Fruit fly (Drosophila melanogaster) whole organism, embryonic: Measurements from ENCODE around the gene CG2540.

Source experiments
- Aef1 ChIP-seq: fragments of 200-800 bp; sonication (Bioruptor generic); IDR thresholded peaks from 3 replicates; pipeline ENCODE4 v1.3.6; 2022; ENCODE audit warnings: missing biosample characterization, missing genetic modification characterization
- BtbVII ChIP-seq: fragments of 200-800 bp; sonication (Bioruptor generic); optimal IDR thresholded peaks from 3 replicates; lab custom pipeline; 2017; ENCODE audit warnings: missing biosample characterization, mild to moderate bottlenecking, missing genetic modification characterization
- C15 ChIP-seq: fragments of 200-800 bp; sonication (Bioruptor generic); IDR thresholded peaks from 3 replicates; pipeline ENCODE4 v1.3.6; 2022; ENCODE audit warnings: missing biosample characterization, missing genetic modification characterization
- CG10209 ChIP-seq: fragments of 200-800 bp; sonication (Bioruptor generic); optimal IDR thresholded peaks from 3 replicates; lab custom pipeline; 2017; ENCODE audit warnings: missing biosample characterization, mild to moderate bottlenecking, missing genetic modification characterization, missing genetic modification reagents
- CG10462 ChIP-seq: fragments of 200-800 bp; sonication (Bioruptor generic); optimal IDR thresholded peaks from 2 replicates; lab custom pipeline; 2016; ENCODE audit warnings: missing biosample characterization, missing genetic modification characterization
- CG10543 ChIP-seq: fragments of 200-800 bp; sonication (Bioruptor generic); optimal IDR thresholded peaks from 3 replicates; lab custom pipeline; 2017; ENCODE audit warnings: missing biosample characterization, mild to moderate bottlenecking, missing genetic modification characterization, moderate library complexity
- CG10565 ChIP-seq: fragments of 200-800 bp; sonication (Bioruptor generic); optimal IDR thresholded peaks from 3 replicates; lab custom pipeline; 2016; ENCODE audit warnings: missing biosample characterization, mild to moderate bottlenecking, missing genetic modification characterization
- CG12391 ChIP-seq: fragments of 200-800 bp; sonication (Bioruptor generic); optimal IDR thresholded peaks from 3 replicates; lab custom pipeline; 2018; ENCODE audit warnings: missing biosample characterization, mild to moderate bottlenecking, missing genetic modification characterization, moderate library complexity
- CG14014 ChIP-seq: fragments of 200-800 bp; sonication (Bioruptor generic); IDR thresholded peaks from 2 replicates; pipeline ENCODE4 v1.3.6; 2022; ENCODE audit warnings: missing biosample characterization, missing genetic modification characterization
- CG14860 ChIP-seq: fragments of 200-800 bp; sonication (Bioruptor generic); IDR thresholded peaks from 3 replicates; pipeline ENCODE4 v1.3.6; 2022; ENCODE audit warnings: missing biosample characterization, missing genetic modification characterization; ENCODE audit not compliant: partially characterized antibody
- CG1529 ChIP-seq: fragments of 200-800 bp; sonication (Bioruptor generic); optimal IDR thresholded peaks from 3 replicates; lab custom pipeline; 2018; ENCODE audit warnings: missing biosample characterization, missing genetic modification characterization
- CG4282 ChIP-seq: fragments of 200-800 bp; sonication (Bioruptor generic); optimal IDR thresholded peaks from 2 replicates; lab custom pipeline; 2016; ENCODE audit warnings: missing biosample characterization, missing genetic modification characterization
- CG4328 ChIP-seq: fragments of 200-800 bp; sonication (Bioruptor generic); optimal IDR thresholded peaks from 3 replicates; lab custom pipeline; 2017; ENCODE audit warnings: missing biosample characterization, missing genetic modification reagents, missing genetic modification characterization
- CG4617 ChIP-seq: fragments of 200-800 bp; sonication (Bioruptor generic); optimal IDR thresholded peaks from 3 replicates; lab custom pipeline; 2016; ENCODE audit warnings: missing biosample characterization, missing genetic modification characterization, borderline replicate concordance
- CG4820 ChIP-seq: fragments of 200-800 bp; sonication (Bioruptor generic); optimal IDR thresholded peaks from 3 replicates; lab custom pipeline; 2016; ENCODE audit warnings: missing biosample characterization, missing genetic modification characterization
- CG4854 ChIP-seq: fragments of 200-800 bp; sonication (Bioruptor generic); optimal IDR thresholded peaks from 2 replicates; lab custom pipeline; 2016; ENCODE audit warnings: missing biosample characterization, missing genetic modification characterization, inconsistent platforms
- CG8089 ChIP-seq: fragments of 200-800 bp; sonication (Bioruptor generic); optimal IDR thresholded peaks from 3 replicates; lab custom pipeline; 2016; ENCODE audit warnings: missing biosample characterization, missing genetic modification characterization
- CG8281 ChIP-seq: fragments of 200-800 bp; sonication (Bioruptor generic); optimal IDR thresholded peaks from 2 replicates; lab custom pipeline; 2018; ENCODE audit warnings: missing biosample characterization, mild to moderate bottlenecking, missing genetic modification characterization, moderate library complexity
- CG9797 ChIP-seq: fragments of 200-800 bp; sonication (Bioruptor generic); optimal IDR thresholded peaks from 3 replicates; lab custom pipeline; 2018; ENCODE audit warnings: missing biosample characterization, mild to moderate bottlenecking, missing genetic modification characterization
- CkIIα-i1 ChIP-seq: fragments of 200-800 bp; sonication (Bioruptor generic); IDR thresholded peaks from 2 replicates; pipeline ENCODE4 v1.3.6; 2022; ENCODE audit warnings: missing biosample characterization, missing genetic modification characterization
- D19A ChIP-seq: fragments of 200-800 bp; optimal IDR thresholded peaks from 3 replicates; lab custom pipeline; 2019; ENCODE audit warnings: missing biosample characterization, mild to moderate bottlenecking, missing genetic modification characterization, moderate library complexity
- Elba2 ChIP-seq: fragments of 200-800 bp; sonication (Bioruptor generic); optimal IDR thresholded peaks from 3 replicates; lab custom pipeline; 2016; ENCODE audit warnings: missing biosample characterization, missing genetic modification characterization
- HmgZ ChIP-seq: fragments of 200-800 bp; sonication (Bioruptor generic); optimal IDR thresholded peaks from 2 replicates; lab custom pipeline; 2018; ENCODE audit warnings: missing biosample characterization, mild to moderate bottlenecking, missing genetic modification characterization
- YL-1 ChIP-seq: fragments of 200-800 bp; sonication (Bioruptor generic); optimal IDR thresholded peaks from 3 replicates; lab custom pipeline; 2017; ENCODE audit warnings: missing biosample characterization, mild to moderate bottlenecking, missing genetic modification characterization
- crc ChIP-seq: fragments of 200-800 bp; sonication (Bioruptor generic); optimal IDR thresholded peaks from 2 replicates; lab custom pipeline; 2016; ENCODE audit warnings: missing biosample characterization, missing genetic modification characterization
- dmrt11E ChIP-seq: fragments of 200-800 bp; sonication (Bioruptor generic); optimal IDR thresholded peaks from 3 replicates; lab custom pipeline; 2018; ENCODE audit warnings: missing biosample characterization, mild to moderate bottlenecking, missing genetic modification characterization, moderate library complexity
- en ChIP-seq: fragments of 200-800 bp; sonication (Bioruptor generic); optimal IDR thresholded peaks from 2 replicates; lab custom pipeline; 2016; ENCODE audit warnings: missing biosample characterization, missing genetic modification characterization
- eve ChIP-seq, 2 experiments: fragments of >200 bp; optimal IDR thresholded peaks; 2 replicates each; lab custom pipeline; 2017; ENCODE audit warnings: missing biosample characterization in 2 of 2, missing genetic modification characterization in 2 of 2
- fru ChIP-seq: fragments of >200 bp; optimal IDR thresholded peaks from 2 replicates; lab custom pipeline; 2017
- gsb ChIP-seq: fragments of 200-800 bp; sonication (Bioruptor generic); IDR thresholded peaks from 2 replicates; pipeline ENCODE4 v1.3.6; 2022; ENCODE audit warnings: missing biosample characterization, missing genetic modification characterization
- insv ChIP-seq, 2 experiments: fragments of 200-800 bp; sonication (Bioruptor generic); optimal IDR thresholded peaks; 3 replicates each; lab custom pipeline; 2016 to 2018; ENCODE audit warnings: missing biosample characterization in 2 of 2, missing genetic modification characterization in 2 of 2
- kay ChIP-seq: fragments of 200-800 bp; sonication (Bioruptor generic); optimal IDR thresholded peaks from 2 replicates; lab custom pipeline; 2016; ENCODE audit warnings: missing biosample characterization, missing genetic modification characterization
- luna ChIP-seq: fragments of 200-800 bp; sonication (Bioruptor generic); optimal IDR thresholded peaks from 2 replicates; lab custom pipeline; 2016; ENCODE audit warnings: missing biosample characterization, missing genetic modification characterization
- maf-S ChIP-seq: fragments of 200-800 bp; sonication (Bioruptor generic); optimal IDR thresholded peaks from 2 replicates; lab custom pipeline; 2016; ENCODE audit warnings: missing biosample characterization, missing genetic modification characterization
- mam ChIP-seq: fragments of 200-800 bp; sonication (Bioruptor generic); optimal IDR thresholded peaks from 3 replicates; lab custom pipeline; 2016; ENCODE audit warnings: missing biosample characterization, missing genetic modification characterization
- nerfin-2 ChIP-seq: fragments of 200-800 bp; sonication (Bioruptor generic); IDR thresholded peaks from 2 replicates; pipeline ENCODE4 v1.3.6; 2022; ENCODE audit warnings: missing biosample characterization, missing genetic modification characterization; ENCODE audit not compliant: partially characterized antibody
- otp ChIP-seq: fragments of 200-800 bp; sonication (Bioruptor generic); IDR thresholded peaks from 3 replicates; pipeline ENCODE4, ENCODE4 v1.3.6; 2022; ENCODE audit warnings: missing biosample characterization, missing genetic modification characterization
- pan ChIP-seq, 4 experiments: fragments of >200 bp in 3 of 4; fragments of 200-800 bp in 1 of 4; sonication (Bioruptor generic) in 1 of 4; optimal IDR thresholded peaks in 3 of 4; IDR thresholded peaks in 1 of 4; 2 replicates each; pipeline versions ENCODE4 v1.3.6 to Lab custom; 2017 to 2022; ENCODE audit warnings: missing biosample characterization in 2 of 4, missing genetic modification characterization in 2 of 4, mixed read lengths in 1 of 4
- pnt ChIP-seq: fragments of 200-800 bp; sonication (Bioruptor generic); optimal IDR thresholded peaks from 3 replicates; lab custom pipeline; 2016; ENCODE audit warnings: missing biosample characterization, missing genetic modification characterization
- repo ChIP-seq: fragments of 200-800 bp; sonication (Bioruptor generic); optimal IDR thresholded peaks from 2 replicates; lab custom pipeline; 2016; ENCODE audit warnings: missing biosample characterization, missing genetic modification characterization
- salm ChIP-seq: fragments of 200-800 bp; sonication (Bioruptor generic); optimal IDR thresholded peaks from 2 replicates; lab custom pipeline; 2018; ENCODE audit warnings: missing biosample characterization, mild to moderate bottlenecking, missing genetic modification characterization
- sc ChIP-seq, 3 experiments: fragments of >200 bp in 2 of 3; fragments of 200-800 bp in 1 of 3; sonication (Bioruptor generic) in 1 of 3; optimal IDR thresholded peaks; 2 replicates in 2 of 3; 3 replicates in 1 of 3; lab custom pipeline; 2017; ENCODE audit warnings: mild to moderate bottlenecking in 1 of 3, missing biosample characterization in 1 of 3, missing genetic modification characterization in 1 of 3, missing genetic modification reagents in 1 of 3
- sens-2 ChIP-seq: fragments of 200-800 bp; sonication (Bioruptor generic); IDR thresholded peaks from 2 replicates; pipeline ENCODE4 v1.3.6; 2022; ENCODE audit warnings: missing biosample characterization, missing genetic modification characterization
- sima ChIP-seq: fragments of 200-800 bp; sonication (Bioruptor generic); optimal IDR thresholded peaks from 2 replicates; lab custom pipeline; 2016; ENCODE audit warnings: missing biosample characterization, missing genetic modification characterization
- slou ChIP-seq: fragments of 200-800 bp; sonication (Bioruptor generic); optimal IDR thresholded peaks from 3 replicates; lab custom pipeline; 2016; ENCODE audit warnings: missing biosample characterization, missing genetic modification characterization
- slp2 ChIP-seq: fragments of 200-800 bp; sonication (Bioruptor generic); optimal IDR thresholded peaks from 2 replicates; lab custom pipeline; 2016; ENCODE audit warnings: missing biosample characterization, missing genetic modification characterization
- sug ChIP-seq: fragments of 200-800 bp; optimal IDR thresholded peaks from 2 replicates; lab custom pipeline; 2019; ENCODE audit warnings: missing biosample characterization, mild to moderate bottlenecking, missing genetic modification characterization, moderate library complexity
- tgo ChIP-seq: fragments of 200-800 bp; sonication (Bioruptor generic); IDR thresholded peaks from 3 replicates; pipeline ENCODE4 v1.3.6; 2022; ENCODE audit warnings: missing biosample characterization, missing genetic modification characterization
- tna ChIP-seq: fragments of 200-800 bp; sonication (Bioruptor generic); IDR thresholded peaks from 2 replicates; pipeline ENCODE4 v1.3.6; 2022; ENCODE audit warnings: missing biosample characterization, missing genetic modification characterization; ENCODE audit not compliant: partially characterized antibody
- vnd ChIP-seq: fragments of 200-800 bp; sonication (Bioruptor generic); IDR thresholded peaks from 3 replicates; pipeline ENCODE4 v1.3.6; 2022; ENCODE audit warnings: missing biosample characterization, missing genetic modification characterization; ENCODE audit not compliant: partially characterized antibody

Gene CG2540

dm6 chrX:12666471-12666884, 36.8 kb downstream of the CG2540 start (continued):
- peak; percentile 94 for TF ChIP-seq CG4820 (GFP tag; lab: Kevin White, UChicago)
- TF ChIP-seq sc (optimal IDR thresholded peaks at IDR 0.05; lab: Kevin White, UChicago) = no peak
- TF ChIP-seq sc (GFP tag; optimal IDR thresholded peaks at IDR 0.05; lab: Kevin White, UChicago) = peak; percentile 89
- peak; percentile 90 for TF ChIP-seq CG1529
- peak; percentile 99 for TF ChIP-seq dmrt11E (tag; lab: Kevin White, UChicago)
- TF ChIP-seq en (GFP tag; lab: Kevin White, UChicago) = peak; percentile 43
- no peak for TF ChIP-seq tna (GFP tag; lab: Robert Waterston, UW)
- TF ChIP-seq CG4282 (GFP tag; lab: Kevin White, UChicago) = no peak
- peak; percentile 89 for TF ChIP-seq C15 (GFP tag; lab: Robert Waterston, UW)
- TF ChIP-seq repo (GFP tag; lab: Kevin White, UChicago) = peak; percentile 47
- peak; percentile 83 for TF ChIP-seq CG8281 (tag; lab: Kevin White, UChicago)
- TF ChIP-seq CG12391 (tag; lab: Kevin White, UChicago) = peak; percentile 98
- TF ChIP-seq pan (optimal IDR thresholded peaks at IDR 0.05; lab: Kevin White, UChicago) = no peak
- TF ChIP-seq pan (GFP tag; optimal IDR thresholded peaks at IDR 0.05 in 1 of 2, IDR thresholded peaks at IDR 0.05 in 1 of 2) = peak in 1 of 2 experiments; percentile 97
- TF ChIP-seq CG9797 (GFP tag; lab: Kevin White, UChicago) = peak; percentile 21
- TF ChIP-seq Elba2 (GFP tag; lab: Kevin White, UChicago) = peak; percentile 80
- TF ChIP-seq salm (tag; lab: Kevin White, UChicago) = peak; percentile 95
- peak; percentile 84 for TF ChIP-seq kay
- TF ChIP-seq pnt (GFP tag; lab: Kevin White, UChicago) = peak; percentile 78
- TF ChIP-seq insv (GFP tag; optimal IDR thresholded peaks at IDR 0.05; lab: Kevin White, UChicago) = peak in 1 of 2 experiments; percentile 74
- peak; percentile 70 for TF ChIP-seq maf-S (GFP tag; lab: Kevin White, UChicago)
- TF ChIP-seq CG10565 (GFP tag; lab: Kevin White, UChicago) = peak; percentile 78
- no peak for TF ChIP-seq vnd (GFP tag; lab: Robert Waterston, UW)
- no peak for TF ChIP-seq CG14860 (GFP tag; lab: Robert Waterston, UW)
- TF ChIP-seq CG14014 (GFP tag; lab: Robert Waterston, UW) = peak; percentile 95
- TF ChIP-seq CG4854 (GFP tag; lab: Kevin White, UChicago) = peak; percentile 81
- TF ChIP-seq luna (GFP tag; lab: Kevin White, UChicago) = peak; percentile 41
- peak; percentile 97 for TF ChIP-seq tgo (GFP tag; lab: Robert Waterston, UW)
- peak; percentile 94 for TF ChIP-seq sug (tag; lab: Kevin White, UChicago)
- TF ChIP-seq Aef1 (GFP tag; lab: Robert Waterston, UW) = peak; percentile 92
- TF ChIP-seq CG10209 (GFP tag; lab: Kevin White, UChicago) = peak; percentile 95
- TF ChIP-seq sima (GFP tag; lab: Kevin White, UChicago) = peak; percentile 57
- peak; percentile 93 for TF ChIP-seq CG4328 (GFP tag; lab: Kevin White, UChicago)
- peak; percentile 89 for TF ChIP-seq CG10462 (GFP tag; lab: Kevin White, UChicago)
- peak; percentile 64; the same call in 1 of the 2 replicates for TF ChIP-seq CkIIα-i1 (GFP tag; lab: Robert Waterston, UW)
- TF ChIP-seq otp (GFP tag; lab: Robert Waterston, UW) = peak; percentile 93
- TF ChIP-seq CG4617 (GFP tag; lab: Kevin White, UChicago) = peak; percentile 87
- peak; percentile 93 for TF ChIP-seq BtbVII (GFP tag; lab: Kevin White, UChicago)
- peak; percentile 88 for TF ChIP-seq sens-2 (GFP tag; lab: Robert Waterston, UW)
- TF ChIP-seq eve (GFP tag; optimal IDR thresholded peaks at IDR 0.05; lab: Kevin White, UChicago) = peak in 1 of 2 experiments; percentile 71
- TF ChIP-seq slp2 (GFP tag; lab: Kevin White, UChicago) = peak; percentile 77
- peak; percentile 86 for TF ChIP-seq CG10543 (GFP tag; lab: Kevin White, UChicago)
- TF ChIP-seq HmgZ (tag; lab: Kevin White, UChicago) = peak; percentile 92
- TF ChIP-seq D19A (tag; lab: Kevin White, UChicago) = peak; percentile 97
- TF ChIP-seq crc = peak; percentile 62
- peak; percentile 84 for TF ChIP-seq slou (GFP tag; lab: Kevin White, UChicago)
- TF ChIP-seq YL-1 (GFP tag; lab: Kevin White, UChicago) = peak; percentile 73
- TF ChIP-seq fru (lab: Kevin White, UChicago) = no peak
- peak; percentile 89 for TF ChIP-seq gsb
- TF ChIP-seq mam = peak; percentile 81
- no peak for TF ChIP-seq nerfin-2
- peak; percentile 66 for TF ChIP-seq CG8089
